Worm (Caenorhabditis elegans) whole organism, late embryonic: Measurements from ENCODE around the gene C27D6.3.

Source experiments
- C08G9.2 ChIP-seq: sonication (generic microtip); optimal IDR thresholded peaks from 2 replicates; lab custom pipeline; 2016; ENCODE audit warnings: mild to moderate bottlenecking, missing genetic modification characterization, moderate library complexity, missing compliant biosample characterization
- K02D7.2 ChIP-seq: sonication (generic microtip); optimal IDR thresholded peaks from 2 replicates; lab custom pipeline; 2017; ENCODE audit warnings: mild to moderate bottlenecking, missing genetic modification characterization, missing compliant biosample characterization
- T23F11.4 ChIP-seq: fragments of 200-800 bp; sonication (Bioruptor generic); optimal IDR thresholded peaks from 2 replicates; lab custom pipeline; 2018; ENCODE audit warnings: mild to moderate bottlenecking, missing genetic modification characterization, missing compliant biosample characterization
- Y22D7AL.16 ChIP-seq: sonication (generic microtip); optimal IDR thresholded peaks from 2 replicates; lab custom pipeline; 2016; ENCODE audit warnings: missing genetic modification characterization, missing compliant biosample characterization
- ama-1 ChIP-seq: fragments of 150-350 bp; optimal IDR thresholded peaks from 2 replicates; lab custom pipeline; 2014
- ceh-18 ChIP-seq: sonication (generic microtip); optimal IDR thresholded peaks from 2 replicates; lab custom pipeline; 2016; ENCODE audit warnings: missing genetic modification characterization, missing compliant biosample characterization
- ceh-19 ChIP-seq: fragments of 200-800 bp; sonication (Bioruptor generic); optimal IDR thresholded peaks from 2 replicates; lab custom pipeline; 2018; ENCODE audit warnings: mild to moderate bottlenecking, missing genetic modification characterization, missing compliant biosample characterization
- ceh-24 ChIP-seq: sonication (generic microtip); optimal IDR thresholded peaks from 2 replicates; lab custom pipeline; 2016; ENCODE audit warnings: mild to moderate bottlenecking, missing genetic modification characterization, missing compliant biosample characterization
- ceh-34 ChIP-seq: sonication (generic microtip); optimal IDR thresholded peaks from 2 replicates; lab custom pipeline; 2016; ENCODE audit warnings: mild to moderate bottlenecking, missing genetic modification characterization, missing compliant biosample characterization
- ceh-48 ChIP-seq: sonication (generic microtip); optimal IDR thresholded peaks from 2 replicates; lab custom pipeline; 2016; ENCODE audit warnings: missing genetic modification characterization, inconsistent platforms, missing compliant biosample characterization
- ceh-6 ChIP-seq: fragments of 200-800 bp; sonication (Bioruptor generic); optimal IDR thresholded peaks from 2 replicates; lab custom pipeline; 2018; ENCODE audit warnings: mild to moderate bottlenecking, missing genetic modification characterization, missing compliant biosample characterization
- ceh-9 ChIP-seq: sonication (generic microtip); optimal IDR thresholded peaks from 2 replicates; lab custom pipeline; 2016; ENCODE audit warnings: mild to moderate bottlenecking, missing genetic modification characterization, inconsistent platforms, missing compliant biosample characterization
- dmd-4 ChIP-seq: sonication (generic microtip); optimal IDR thresholded peaks from 2 replicates; lab custom pipeline; 2016; ENCODE audit warnings: borderline replicate concordance, missing genetic modification characterization, missing compliant biosample characterization
- ets-4 ChIP-seq: sonication (generic microtip); optimal IDR thresholded peaks from 2 replicates; lab custom pipeline; 2016; ENCODE audit warnings: missing genetic modification characterization, missing compliant biosample characterization
- fkh-6 ChIP-seq: sonication (generic microtip); optimal IDR thresholded peaks from 2 replicates; lab custom pipeline; 2016; ENCODE audit warnings: missing genetic modification characterization, missing compliant biosample characterization
- gmeb-2 ChIP-seq: sonication (generic microtip); optimal IDR thresholded peaks from 2 replicates; lab custom pipeline; 2016; ENCODE audit warnings: missing genetic modification characterization, inconsistent platforms, missing compliant biosample characterization
- hlh-13 ChIP-seq: fragments of 200-800 bp; sonication (Bioruptor generic); optimal IDR thresholded peaks from 2 replicates; lab custom pipeline; 2018; ENCODE audit warnings: mild to moderate bottlenecking, missing genetic modification characterization, missing compliant biosample characterization
- hlh-8 ChIP-seq: sonication (generic microtip); optimal IDR thresholded peaks from 2 replicates; lab custom pipeline; 2016; ENCODE audit warnings: missing genotype, missing genetic modification characterization, missing compliant biosample characterization
- lim-6 ChIP-seq: sonication (generic microtip); optimal IDR thresholded peaks from 2 replicates; lab custom pipeline; 2016; ENCODE audit warnings: missing genetic modification characterization, missing compliant biosample characterization
- lin-11 ChIP-seq: fragments of 200-800 bp; sonication (Bioruptor generic); optimal IDR thresholded peaks from 2 replicates; lab custom pipeline; 2018; ENCODE audit warnings: mild to moderate bottlenecking, missing genetic modification characterization, missing compliant biosample characterization
- nfya-1 ChIP-seq: sonication (generic microtip); optimal IDR thresholded peaks from 2 replicates; lab custom pipeline; 2017; ENCODE audit warnings: missing genetic modification characterization, mild to moderate bottlenecking, missing compliant biosample characterization, antibody characterized with exemption, moderate library complexity
- nhr-11 ChIP-seq: fragments of 150-350 bp; optimal IDR thresholded peaks from 2 replicates; lab custom pipeline; 2014; ENCODE audit warnings: missing biosample characterization, missing genetic modification characterization
- nhr-232 ChIP-seq: sonication (generic microtip); optimal IDR thresholded peaks from 2 replicates; lab custom pipeline; 2016; ENCODE audit warnings: missing genetic modification characterization, missing compliant biosample characterization
- odd-2 ChIP-seq: sonication (generic microtip); optimal IDR thresholded peaks from 2 replicates; lab custom pipeline; 2017; ENCODE audit warnings: antibody characterized with exemption, mild to moderate bottlenecking, missing genetic modification characterization, missing compliant biosample characterization
- pat-9 ChIP-seq: fragments of 200-800 bp; sonication (Bioruptor generic); optimal IDR thresholded peaks from 2 replicates; lab custom pipeline; 2018; ENCODE audit warnings: mild to moderate bottlenecking, missing genetic modification characterization, moderate library complexity, missing compliant biosample characterization
- pha-2 ChIP-seq: sonication (generic microtip); optimal IDR thresholded peaks from 2 replicates; lab custom pipeline; 2017; ENCODE audit warnings: mild to moderate bottlenecking, missing genetic modification characterization, missing compliant biosample characterization
- pqm-1 ChIP-seq: sonication (generic microtip); optimal IDR thresholded peaks from 2 replicates; lab custom pipeline; 2016; ENCODE audit warnings: missing genetic modification characterization, missing compliant biosample characterization
- pros-1 ChIP-seq: fragments of 150-350 bp; optimal IDR thresholded peaks from 2 replicates; lab custom pipeline; 2014; ENCODE audit warnings: missing biosample characterization, missing genetic modification reagents, missing genetic modification characterization
- rnt-1 ChIP-seq: sonication (generic microtip); optimal IDR thresholded peaks from 2 replicates; lab custom pipeline; 2016; ENCODE audit warnings: missing genetic modification characterization, missing compliant biosample characterization
- sdc-2 ChIP-seq: sonication (generic microtip); optimal IDR thresholded peaks from 2 replicates; lab custom pipeline; 2016; ENCODE audit warnings: missing genotype, missing genetic modification characterization, missing compliant biosample characterization
- sox-2 ChIP-seq: fragments of 200-800 bp; sonication (Bioruptor generic); IDR thresholded peaks from 2 replicates; pipeline ENCODE4 v1.3.6; 2022; ENCODE audit warnings: missing genetic modification reagents, missing genetic modification characterization, missing compliant biosample characterization
- sox-4 ChIP-seq: sonication (generic microtip); optimal IDR thresholded peaks from 2 replicates; lab custom pipeline; 2017; ENCODE audit warnings: mild to moderate bottlenecking, missing genetic modification characterization, inconsistent platforms, missing compliant biosample characterization
- syd-9 ChIP-seq: sonication (generic microtip); optimal IDR thresholded peaks from 2 replicates; lab custom pipeline; 2016; ENCODE audit warnings: mild to moderate bottlenecking, missing genetic modification characterization, moderate library complexity, missing compliant biosample characterization
- tbx-7 ChIP-seq: sonication (generic microtip); optimal IDR thresholded peaks from 2 replicates; lab custom pipeline; 2016; ENCODE audit warnings: missing genotype, missing genetic modification characterization, missing compliant biosample characterization
- unc-55 ChIP-seq: sonication (generic microtip); optimal IDR thresholded peaks from 2 replicates; lab custom pipeline; 2017; ENCODE audit warnings: missing biosample characterization, missing genetic modification reagents, missing genetic modification characterization
- ztf-16 ChIP-seq: sonication (generic microtip); optimal IDR thresholded peaks from 2 replicates; lab custom pipeline; 2017; ENCODE audit warnings: missing genetic modification characterization, missing compliant biosample characterization

Gene C27D6.3

ce11 chrII:5174370-5174769, at the start of gene C27D6.3:
Gene C27D6.3, minus strand, starts transcription at chrII:5174470.
- no peak for TF ChIP-seq rnt-1 (tag; lab: Kevin White, UChicago)
- no peak for TF ChIP-seq Y22D7AL.16
- no peak for TF ChIP-seq pqm-1 (tag; lab: Kevin White, UChicago)
- no peak for TF ChIP-seq nhr-232
- TF ChIP-seq ceh-19 (GFP tag; lab: Kevin White, UChicago) = no peak
- TF ChIP-seq pros-1 = no peak
- TF ChIP-seq nhr-11 (tag; lab: Kevin White, UChicago) = no peak
- TF ChIP-seq pat-9 (tag; lab: Kevin White, UChicago) = no peak
- TF ChIP-seq pha-2 (tag; lab: Kevin White, UChicago) = no peak
- TF ChIP-seq ztf-16 (tag; lab: Kevin White, UChicago) = no peak
- TF ChIP-seq ama-1 (lab: Kevin White, UChicago) = no peak
- TF ChIP-seq ceh-9 (tag; lab: Kevin White, UChicago) = no peak
- TF ChIP-seq hlh-8 (tag; lab: Kevin White, UChicago) = no peak
- TF ChIP-seq sox-2 (GFP tag; lab: Robert Waterston, UW) = no peak

ce11 chrII:5222830-5223229, 48.6 kb upstream of the C27D6.3 start:
- peak; percentile 26 for TF ChIP-seq nfya-1
- TF ChIP-seq ama-1 (lab: Kevin White, UChicago) = no peak
- TF ChIP-seq lin-11 (tag; lab: Kevin White, UChicago) = no peak
- TF ChIP-seq ceh-18 (tag; lab: Kevin White, UChicago) = peak; percentile 0
- peak; percentile 77 for TF ChIP-seq unc-55 (GFP tag; lab: Kevin White, UChicago)
- no peak for TF ChIP-seq ceh-6
- no peak for TF ChIP-seq sdc-2 (tag; lab: Kevin White, UChicago)
- TF ChIP-seq rnt-1 (tag; lab: Kevin White, UChicago) = peak; percentile 21

ce11 chrII:5220648-5221047, 46.4 kb upstream of the C27D6.3 start:
- no peak for TF ChIP-seq ceh-24 (tag; lab: Kevin White, UChicago)

ce11 chrII:5218349-5218748, 44.1 kb upstream of the C27D6.3 start:
- TF ChIP-seq ceh-48 (tag; lab: Kevin White, UChicago) (no peak), sox-2 (GFP tag; lab: Robert Waterston, UW) (no peak), Y22D7AL.16 (no peak), pqm-1 (tag; lab: Kevin White, UChicago) (no peak), ets-4 (tag; lab: Kevin White, UChicago) (no peak), hlh-8 (tag; lab: Kevin White, UChicago) (no peak), nfya-1 (no peak), K02D7.2 (tag; lab: Kevin White, UChicago) (no peak), fkh-6 (tag; lab: Kevin White, UChicago) (no peak), syd-9 (tag; lab: Kevin White, UChicago) (no peak), sox-4 (tag; lab: Kevin White, UChicago) (no peak), pros-1 (no peak), ceh-34 (no peak)

ce11 chrII:5212675-5213074, 38.4 kb upstream of the C27D6.3 start, which contains the start of gene C34F11.1:
Gene C34F11.1, plus strand, starts transcription at chrII:5212975.
- TF ChIP-seq gmeb-2 (no peak), rnt-1 (tag; lab: Kevin White, UChicago) (no peak), tbx-7 (no peak), lim-6 (no peak), hlh-13 (GFP tag; lab: Kevin White, UChicago) (no peak), T23F11.4 (GFP tag; lab: Kevin White, UChicago) (no peak), ets-4 (tag; lab: Kevin White, UChicago) (no peak), C08G9.2 (tag; lab: Kevin White, UChicago) (no peak), odd-2 (no peak), dmd-4 (no peak)
